Worm (Caenorhabditis elegans): Measurements from ENCODE around the gene nspc-16.
A peak's percentile ranks its signal among the peaks of the same experiment; 100 is the strongest.

nspc-16 gene

DNA sequence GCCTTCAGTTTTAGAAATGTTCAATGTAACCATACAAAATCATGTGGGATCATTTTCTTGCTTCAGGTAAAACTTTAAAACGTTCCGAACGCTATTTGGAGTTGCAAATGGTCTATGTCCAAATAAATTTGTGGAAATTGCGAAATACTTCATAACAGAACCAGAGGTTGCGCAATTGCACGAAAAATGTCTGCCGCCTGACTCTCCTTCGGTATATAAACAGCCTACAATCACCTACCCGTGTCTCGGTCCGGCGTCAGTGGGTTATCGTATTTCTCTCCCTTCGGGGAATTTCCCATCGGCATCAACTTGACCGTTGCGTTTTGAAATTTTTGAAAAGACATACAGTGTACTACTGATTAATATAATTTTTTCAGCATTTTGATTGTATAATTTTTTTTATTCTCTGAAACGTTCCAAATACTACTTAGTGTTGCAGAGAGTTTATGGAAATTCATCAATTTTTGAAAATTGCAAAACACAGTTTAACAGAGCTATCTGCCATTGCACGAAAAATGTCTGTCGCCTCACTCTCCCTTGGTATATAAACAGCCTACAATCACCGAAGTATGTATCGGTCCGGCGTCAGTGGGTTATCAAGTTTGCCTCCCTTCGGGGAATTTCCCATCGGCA lies 46.6 kb upstream of the nspc-16 start (continued):
- TF ChIP-seq ceh-40 (GFP tag; IDR thresholded peaks at IDR 0.05) (peak; percentile 79), ets-4 (GFP tag; optimal IDR thresholded peaks at IDR 0.05) (no peak), sdz-38 (tag; optimal IDR thresholded peaks at IDR 0.05) (no peak)

DNA sequence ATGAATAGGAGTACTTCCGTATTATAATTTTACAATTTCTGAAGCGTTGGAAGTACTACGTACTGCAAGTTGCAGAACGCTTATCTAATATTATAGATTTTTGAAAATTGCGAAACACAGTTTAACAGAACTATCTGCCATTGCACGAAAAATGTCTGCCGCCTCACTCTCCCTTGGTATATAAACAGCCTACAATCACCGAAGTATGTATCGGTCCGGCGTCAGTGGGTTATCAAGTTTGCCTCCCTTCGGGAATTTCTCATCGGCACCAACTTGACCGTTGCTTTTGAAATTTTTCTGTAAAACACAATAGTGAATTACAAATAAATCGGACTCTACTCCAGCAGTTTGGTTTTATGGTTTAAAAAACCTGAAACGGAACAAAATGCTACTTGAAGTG lies 46.0 kb upstream of the nspc-16 start:
- TF ChIP-seq ekl-4 (GFP tag; IDR thresholded peaks at IDR 0.05), result no peak
- TF ChIP-seq madf-3 (GFP tag; IDR thresholded peaks at IDR 0.05), result 0 out of 2 replicates have a peak, but pooled peaks have one; percentile 64
- TF ChIP-seq F39B2.1 (GFP tag; IDR thresholded peaks at IDR 0.05), result no peak
- no peak for TF ChIP-seq ceh-91 (GFP tag; IDR thresholded peaks at IDR 0.05)
- no peak for TF ChIP-seq dpl-1 (GFP tag; optimal IDR thresholded peaks at IDR 0.05)
- TF ChIP-seq cebp-1 (GFP tag; IDR thresholded peaks at IDR 0.05), result peak; percentile 71; the same call in 1 of the 2 replicates
- peak; percentile 83 for TF ChIP-seq cebp-1 (tag; optimal IDR thresholded peaks at IDR 0.05)
- peak; percentile 45; the same call in 1 of the 2 replicates for TF ChIP-seq lin-26 (GFP tag; IDR thresholded peaks at IDR 0.05)
- TF ChIP-seq let-607 (tag; optimal IDR thresholded peaks at IDR 0.05), result peak in 1 of 2 experiments; percentile 35
- TF ChIP-seq snpc-4 (GFP tag; optimal IDR thresholded peaks at IDR 0.05), result peak; percentile 56
- TF ChIP-seq snpc-4 (tag; optimal IDR thresholded peaks at IDR 0.05), result peak; percentile 90 to 98 (median 96)
- peak; percentile 61; the same call in 1 of the 2 replicates for TF ChIP-seq nfyb-1 (GFP tag; IDR thresholded peaks at IDR 0.05)
- TF ChIP-seq hmg-1.2 (GFP tag; IDR thresholded peaks at IDR 0.05), result peak; percentile 22; the same call in 1 of the 2 replicates
- TF ChIP-seq tbp1 (GFP tag; optimal IDR thresholded peaks at IDR 0.05), result peak; percentile 53
- TF ChIP-seq egl-44 (GFP tag; IDR thresholded peaks at IDR 0.05), result peak; percentile 9; the same call in 1 of the 2 replicates
- no peak for TF ChIP-seq nhr-27 (tag; optimal IDR thresholded peaks at IDR 0.05)
- no peak for TF ChIP-seq madf-10 (tag; optimal IDR thresholded peaks at IDR 0.05)
- TF ChIP-seq mcd-1 (GFP tag; IDR thresholded peaks at IDR 0.05), result peak; percentile 15; the same call in 1 of the 2 replicates
- peak; percentile 25 for TF ChIP-seq nhr-179 (tag; optimal IDR thresholded peaks at IDR 0.05)
- TF ChIP-seq egrh-3 (GFP tag; IDR thresholded peaks at IDR 0.05), result no peak
- no peak for TF ChIP-seq madf-6 (GFP tag; IDR thresholded peaks at IDR 0.05)
- no peak for TF ChIP-seq F55B11.4 (tag; optimal IDR thresholded peaks at IDR 0.05; ENCODE audit: borderline replicate concordance, insufficient read depth)
- TF ChIP-seq bed-2 (GFP tag; IDR thresholded peaks at IDR 0.05), result no peak
- TF ChIP-seq lin-40 (tag; optimal IDR thresholded peaks at IDR 0.05), result peak; percentile 49
- TF ChIP-seq xnd-1 (tag; optimal IDR thresholded peaks at IDR 0.05), result no peak
- peak; percentile 43 for TF ChIP-seq ztf-26 (tag; optimal IDR thresholded peaks at IDR 0.05)
- TF ChIP-seq rpc-1 (optimal IDR thresholded peaks at IDR 0.05), result peak; percentile 49
- TF ChIP-seq rpc-1 (tag; optimal IDR thresholded peaks at IDR 0.05), result peak; percentile 33
- no peak for TF ChIP-seq ama-1 (optimal IDR thresholded peaks at IDR 0.05)
- no peak for TF ChIP-seq ama-1 (GFP tag; optimal IDR thresholded peaks at IDR 0.05)
- TF ChIP-seq F22D6.2 (tag; optimal IDR thresholded peaks at IDR 0.05), result no peak
- TF ChIP-seq mxl-1 (tag; optimal IDR thresholded peaks at IDR 0.05), result no peak
- TF ChIP-seq Y56A3A.18 (GFP tag; IDR thresholded peaks at IDR 0.05), result peak; percentile 56; the same call in 1 of the 2 replicates
- TF ChIP-seq F33H1.4 (GFP tag; IDR thresholded peaks at IDR 0.05), result no peak
- peak; percentile 51 for TF ChIP-seq B0261.1 (tag; optimal IDR thresholded peaks at IDR 0.05)
- 0 out of 2 replicates have a peak, but pooled peaks have one; percentile 17 for TF ChIP-seq pbrm-1 (GFP tag; IDR thresholded peaks at IDR 0.05)
- peak; percentile 38 for TF ChIP-seq ZK185.1 (tag; optimal IDR thresholded peaks at IDR 0.05; ENCODE audit: poor library complexity, severe bottlenecking)
- no peak for TF ChIP-seq F49E8.2 (tag; optimal IDR thresholded peaks at IDR 0.05; ENCODE audit: insufficient read depth)

Measured in whole organism, young adult.